Worm (Caenorhabditis elegans) whole organism, late embryonic: ENCODE measurements around the gene klp-4.
A peak's percentile ranks its signal among the peaks of the same experiment; 100 is the strongest.

Experiments
- C38D4.7 ChIP-seq: fragments of 200-800 bp; sonication (Bioruptor generic); optimal IDR thresholded peaks from 2 replicates; lab custom pipeline; 2018; ENCODE audit warnings: mild to moderate bottlenecking, missing genetic modification characterization, moderate library complexity, missing compliant biosample characterization
- K02D7.2 ChIP-seq: sonication (generic microtip); optimal IDR thresholded peaks from 2 replicates; lab custom pipeline; 2017; ENCODE audit warnings: mild to moderate bottlenecking, missing genetic modification characterization, missing compliant biosample characterization
- K09A11.1 ChIP-seq: sonication (generic microtip); optimal IDR thresholded peaks from 2 replicates; lab custom pipeline; 2017; ENCODE audit warnings: antibody characterized with exemption, mild to moderate bottlenecking, missing genetic modification characterization, missing compliant biosample characterization; ENCODE audit not compliant: insufficient read depth
- Y22D7AL.16 ChIP-seq: sonication (generic microtip); optimal IDR thresholded peaks from 2 replicates; lab custom pipeline; 2016; ENCODE audit warnings: missing genetic modification characterization, missing compliant biosample characterization
- ahr-1 ChIP-seq: sonication (generic microtip); optimal IDR thresholded peaks from 2 replicates; lab custom pipeline; 2016; ENCODE audit warnings: missing genetic modification characterization, missing compliant biosample characterization
- ceh-19 ChIP-seq: fragments of 200-800 bp; sonication (Bioruptor generic); optimal IDR thresholded peaks from 2 replicates; lab custom pipeline; 2018; ENCODE audit warnings: mild to moderate bottlenecking, missing genetic modification characterization, missing compliant biosample characterization
- ceh-2 ChIP-seq: sonication (generic microtip); optimal IDR thresholded peaks from 2 replicates; lab custom pipeline; 2016; ENCODE audit warnings: missing genotype, missing genetic modification characterization, missing compliant biosample characterization
- ceh-24 ChIP-seq: sonication (generic microtip); optimal IDR thresholded peaks from 2 replicates; lab custom pipeline; 2016; ENCODE audit warnings: mild to moderate bottlenecking, missing genetic modification characterization, missing compliant biosample characterization
- ceh-30 ChIP-seq: fragments of 150-350 bp; optimal IDR thresholded peaks from 2 replicates; lab custom pipeline; 2014; ENCODE audit warnings: missing biosample characterization, missing genetic modification characterization
- ceh-31 ChIP-seq: sonication (generic microtip); optimal IDR thresholded peaks from 2 replicates; lab custom pipeline; 2016; ENCODE audit warnings: missing genetic modification characterization, missing compliant biosample characterization
- ceh-34 ChIP-seq: sonication (generic microtip); optimal IDR thresholded peaks from 2 replicates; lab custom pipeline; 2016; ENCODE audit warnings: mild to moderate bottlenecking, missing genetic modification characterization, missing compliant biosample characterization
- ceh-45 ChIP-seq: fragments of 200-800 bp; sonication (Bioruptor generic); IDR thresholded peaks from 2 replicates; pipeline ENCODE4 v1.3.6; 2022; ENCODE audit warnings: missing genetic modification reagents, missing genetic modification characterization, missing compliant biosample characterization
- ceh-48 ChIP-seq: sonication (generic microtip); optimal IDR thresholded peaks from 2 replicates; lab custom pipeline; 2016; ENCODE audit warnings: missing genetic modification characterization, inconsistent platforms, missing compliant biosample characterization
- ceh-6 ChIP-seq: fragments of 200-800 bp; sonication (Bioruptor generic); optimal IDR thresholded peaks from 2 replicates; lab custom pipeline; 2018; ENCODE audit warnings: mild to moderate bottlenecking, missing genetic modification characterization, missing compliant biosample characterization
- ceh-9 ChIP-seq: sonication (generic microtip); optimal IDR thresholded peaks from 2 replicates; lab custom pipeline; 2016; ENCODE audit warnings: mild to moderate bottlenecking, missing genetic modification characterization, inconsistent platforms, missing compliant biosample characterization
- che-1 ChIP-seq: sonication (generic microtip); optimal IDR thresholded peaks from 2 replicates; lab custom pipeline; 2016; ENCODE audit warnings: mild to moderate bottlenecking, missing genetic modification characterization, missing compliant biosample characterization
- dmd-4 ChIP-seq: sonication (generic microtip); optimal IDR thresholded peaks from 2 replicates; lab custom pipeline; 2016; ENCODE audit warnings: borderline replicate concordance, missing genetic modification characterization, missing compliant biosample characterization
- dve-1 ChIP-seq: sonication (generic microtip); optimal IDR thresholded peaks from 2 replicates; lab custom pipeline; 2017; ENCODE audit warnings: antibody characterized with exemption, mild to moderate bottlenecking, missing genetic modification characterization, missing compliant biosample characterization
- elt-2 ChIP-seq: sonication (generic microtip); optimal IDR thresholded peaks from 2 replicates; lab custom pipeline; 2016; ENCODE audit warnings: missing genetic modification reagents, missing genetic modification characterization, missing compliant biosample characterization
- elt-4 ChIP-seq: sonication (generic microtip); optimal IDR thresholded peaks from 2 replicates; lab custom pipeline; 2016; ENCODE audit warnings: missing genetic modification characterization, missing compliant biosample characterization
- eyg-1 ChIP-seq: sonication (generic microtip); optimal IDR thresholded peaks from 2 replicates; lab custom pipeline; 2016; ENCODE audit warnings: missing genotype, missing genetic modification characterization, missing compliant biosample characterization
- fax-1 ChIP-seq: sonication (generic microtip); optimal IDR thresholded peaks from 2 replicates; lab custom pipeline; 2016; ENCODE audit warnings: missing genotype, missing genetic modification characterization, missing compliant biosample characterization
- fkh-6 ChIP-seq: sonication (generic microtip); optimal IDR thresholded peaks from 2 replicates; lab custom pipeline; 2016; ENCODE audit warnings: missing genetic modification characterization, missing compliant biosample characterization
- gmeb-2 ChIP-seq: sonication (generic microtip); optimal IDR thresholded peaks from 2 replicates; lab custom pipeline; 2016; ENCODE audit warnings: missing genetic modification characterization, inconsistent platforms, missing compliant biosample characterization
- hlh-15 ChIP-seq: sonication (generic microtip); optimal IDR thresholded peaks from 2 replicates; lab custom pipeline; 2016; ENCODE audit warnings: missing genetic modification characterization, missing compliant biosample characterization
- hlh-30 ChIP-seq: sonication (generic microtip); optimal IDR thresholded peaks from 2 replicates; lab custom pipeline; 2017; ENCODE audit warnings: antibody characterized with exemption, missing genetic modification characterization, missing compliant biosample characterization; ENCODE audit not compliant: insufficient read depth
- hlh-6 ChIP-seq: sonication (generic microtip); optimal IDR thresholded peaks from 2 replicates; lab custom pipeline; 2016; ENCODE audit warnings: missing genotype, missing genetic modification characterization, missing compliant biosample characterization
- hlh-8 ChIP-seq: sonication (generic microtip); optimal IDR thresholded peaks from 2 replicates; lab custom pipeline; 2016; ENCODE audit warnings: missing genotype, missing genetic modification characterization, missing compliant biosample characterization
- lin-11 ChIP-seq: fragments of 200-800 bp; sonication (Bioruptor generic); optimal IDR thresholded peaks from 2 replicates; lab custom pipeline; 2018; ENCODE audit warnings: mild to moderate bottlenecking, missing genetic modification characterization, missing compliant biosample characterization
- madf-2 ChIP-seq: sonication (generic microtip); optimal IDR thresholded peaks from 2 replicates; lab custom pipeline; 2017; ENCODE audit warnings: missing genetic modification characterization, missing compliant biosample characterization
- mec-3 ChIP-seq: sonication (generic microtip); optimal IDR thresholded peaks from 2 replicates; lab custom pipeline; 2016; ENCODE audit warnings: borderline replicate concordance, missing genetic modification characterization, missing compliant biosample characterization
- nhr-11 ChIP-seq: fragments of 150-350 bp; optimal IDR thresholded peaks from 2 replicates; lab custom pipeline; 2014; ENCODE audit warnings: missing biosample characterization, missing genetic modification characterization
- nhr-232 ChIP-seq: sonication (generic microtip); optimal IDR thresholded peaks from 2 replicates; lab custom pipeline; 2016; ENCODE audit warnings: missing genetic modification characterization, missing compliant biosample characterization
- npax-4 ChIP-seq: sonication (generic microtip); optimal IDR thresholded peaks from 2 replicates; lab custom pipeline; 2016; ENCODE audit warnings: missing genetic modification characterization, missing compliant biosample characterization
- odd-2 ChIP-seq: sonication (generic microtip); optimal IDR thresholded peaks from 2 replicates; lab custom pipeline; 2017; ENCODE audit warnings: antibody characterized with exemption, mild to moderate bottlenecking, missing genetic modification characterization, missing compliant biosample characterization
- pag-3 ChIP-seq: sonication (generic microtip); optimal IDR thresholded peaks from 2 replicates; lab custom pipeline; 2016; ENCODE audit warnings: missing compliant biosample characterization, missing genetic modification characterization, borderline replicate concordance
- pax-1 ChIP-seq: fragments of 150-350 bp; optimal IDR thresholded peaks from 2 replicates; lab custom pipeline; 2014; ENCODE audit warnings: missing biosample characterization, missing genetic modification characterization
- pha-4 ChIP-seq: fragments of 150-350 bp; optimal IDR thresholded peaks from 2 replicates; lab custom pipeline; 2018; ENCODE audit warnings: missing biosample characterization, missing genetic modification reagents, missing genetic modification characterization
- pqm-1 ChIP-seq: sonication (generic microtip); optimal IDR thresholded peaks from 2 replicates; lab custom pipeline; 2016; ENCODE audit warnings: missing genetic modification characterization, missing compliant biosample characterization
- ref-2 ChIP-seq: sonication (generic microtip); optimal IDR thresholded peaks from 2 replicates; lab custom pipeline; 2016; ENCODE audit warnings: missing genetic modification characterization, missing compliant biosample characterization
- rnt-1 ChIP-seq: sonication (generic microtip); optimal IDR thresholded peaks from 2 replicates; lab custom pipeline; 2016; ENCODE audit warnings: missing genetic modification characterization, missing compliant biosample characterization
- sox-2 ChIP-seq: fragments of 200-800 bp; sonication (Bioruptor generic); IDR thresholded peaks from 2 replicates; pipeline ENCODE4 v1.3.6; 2022; ENCODE audit warnings: missing genetic modification reagents, missing genetic modification characterization, missing compliant biosample characterization
- tbx-7 ChIP-seq: sonication (generic microtip); optimal IDR thresholded peaks from 2 replicates; lab custom pipeline; 2016; ENCODE audit warnings: missing genotype, missing genetic modification characterization, missing compliant biosample characterization
- unc-3 ChIP-seq, 2 experiments: fragments of 200-800 bp in 1 of 2; sonication (Bioruptor generic) in 1 of 2; sonication (generic microtip) in 1 of 2; conservative IDR thresholded peaks in 1 of 2; optimal IDR thresholded peaks in 1 of 2; 2 replicates each; pipeline versions ENCODE4 v1.3.6 to Lab custom; 2016 to 2022; ENCODE audit warnings: missing compliant biosample characterization in 2 of 2, missing genetic modification characterization in 2 of 2, missing genetic modification reagents in 1 of 2
- unc-42 ChIP-seq: sonication (generic microtip); optimal IDR thresholded peaks from 2 replicates; lab custom pipeline; 2016; ENCODE audit warnings: missing genotype, missing genetic modification characterization, missing compliant biosample characterization
- unc-55 ChIP-seq: sonication (generic microtip); optimal IDR thresholded peaks from 2 replicates; lab custom pipeline; 2017; ENCODE audit warnings: missing biosample characterization, missing genetic modification reagents, missing genetic modification characterization
- unc-86 ChIP-seq: sonication (generic microtip); optimal IDR thresholded peaks from 2 replicates; lab custom pipeline; 2016; ENCODE audit warnings: missing genetic modification characterization, missing compliant biosample characterization
- zip-5 ChIP-seq: sonication (generic microtip); optimal IDR thresholded peaks from 2 replicates; lab custom pipeline; 2016; ENCODE audit warnings: missing genetic modification characterization, missing compliant biosample characterization
- ztf-16 ChIP-seq: sonication (generic microtip); optimal IDR thresholded peaks from 2 replicates; lab custom pipeline; 2017; ENCODE audit warnings: missing genetic modification characterization, missing compliant biosample characterization

klp-4 gene

DNA sequence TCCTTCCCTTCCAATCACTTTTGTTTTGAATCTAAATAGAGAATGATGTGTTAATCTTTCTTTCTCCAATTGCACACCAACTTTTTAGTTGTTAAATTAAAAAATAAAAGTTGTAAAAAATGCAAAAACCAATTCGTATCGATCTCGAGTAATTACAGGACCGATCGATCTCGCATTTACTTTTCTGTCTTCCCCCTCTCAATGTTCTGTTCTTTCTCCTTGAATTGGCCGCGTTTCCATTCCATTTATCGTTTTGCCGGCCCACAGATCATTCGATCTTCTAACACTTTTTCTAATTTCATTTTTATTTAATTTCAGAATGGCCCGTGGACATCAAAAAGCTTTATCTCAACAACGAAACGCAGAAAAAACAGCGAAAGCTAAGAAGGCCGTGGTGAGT lies 43.3 kb downstream of the klp-4 start, which contains the start of gene K10B3.1:
Gene K10B3.1 (plus strand): TSS at position 301 of the 400 bp plus-strand sequence.
- TF ChIP-seq madf-2 (tag; lab: Kevin White, UChicago) (no peak), ceh-6 (GFP tag; lab: Kevin White, UChicago) (no peak), unc-42 (tag; lab: Kevin White, UChicago) (no peak), Y22D7AL.16 (tag; lab: Kevin White, UChicago) (no peak), odd-2 (no peak), fax-1 (no peak), pag-3 (tag; lab: Kevin White, UChicago) (no peak), ahr-1 (tag; lab: Kevin White, UChicago) (no peak), lin-11 (tag; lab: Kevin White, UChicago) (no peak), ceh-34 (tag; lab: Kevin White, UChicago) (no peak), ceh-9 (tag; lab: Kevin White, UChicago) (no peak), K02D7.2 (no peak), sox-2 (GFP tag; lab: Robert Waterston, UW) (no peak), npax-4 (tag; lab: Kevin White, UChicago) (no peak), ceh-2 (tag; lab: Kevin White, UChicago) (no peak), pha-4 (no peak), unc-86 (no peak), nhr-232 (tag; lab: Kevin White, UChicago) (no peak), che-1 (tag; lab: Kevin White, UChicago) (no peak), unc-55 (GFP tag; lab: Kevin White, UChicago) (no peak)

- peak; percentile 30 for TF ChIP-seq dve-1 (tag; lab: Kevin White, UChicago)
- TF ChIP-seq ceh-19 (GFP tag; lab: Kevin White, UChicago), result peak; percentile 84
- peak; percentile 56 for TF ChIP-seq fkh-6 (tag; lab: Kevin White, UChicago)
- peak; percentile 32 for TF ChIP-seq pag-3 (tag; lab: Kevin White, UChicago)
- TF ChIP-seq eyg-1 (tag; lab: Kevin White, UChicago), result peak; percentile 59
- TF ChIP-seq pax-1 (tag; lab: Kevin White, UChicago), result no peak
- no peak for TF ChIP-seq mec-3 (tag; lab: Kevin White, UChicago)
- TF ChIP-seq unc-55 (GFP tag; lab: Kevin White, UChicago), result peak; percentile 95
- TF ChIP-seq ceh-45 (GFP tag; lab: Robert Waterston, UW), result no peak
- TF ChIP-seq ahr-1 (tag; lab: Kevin White, UChicago), result no peak
- peak; percentile 16 for TF ChIP-seq nhr-232 (tag; lab: Kevin White, UChicago)
- peak; percentile 92 for TF ChIP-seq ref-2 (tag; lab: Kevin White, UChicago)
- TF ChIP-seq hlh-30 (tag; lab: Kevin White, UChicago), result peak; percentile 84
- peak; percentile 55 for TF ChIP-seq che-1 (tag; lab: Kevin White, UChicago)
- peak; percentile 46 for TF ChIP-seq tbx-7
- TF ChIP-seq pqm-1, result peak; percentile 51
- TF ChIP-seq K02D7.2, result no peak
- TF ChIP-seq nhr-11 (tag; lab: Kevin White, UChicago), result no peak
- peak; percentile 80 for TF ChIP-seq hlh-6 (tag; lab: Kevin White, UChicago)
- no peak for TF ChIP-seq C38D4.7 (GFP tag; lab: Kevin White, UChicago)
- peak; percentile 16; the same call in 1 of the 2 replicates for TF ChIP-seq sox-2 (GFP tag; lab: Robert Waterston, UW)
- TF ChIP-seq zip-5 (tag; lab: Kevin White, UChicago), result no peak
- no peak for TF ChIP-seq elt-4 (tag; lab: Kevin White, UChicago)
- peak; percentile 56 for TF ChIP-seq hlh-8 (tag; lab: Kevin White, UChicago)
- peak; percentile 55 for TF ChIP-seq elt-2 (tag; lab: Kevin White, UChicago)
- TF ChIP-seq ceh-30 (tag; lab: Kevin White, UChicago), result no peak
- no peak for TF ChIP-seq lin-11 (tag; lab: Kevin White, UChicago)
- TF ChIP-seq unc-3 (GFP tag; conservative IDR thresholded peaks at IDR 0.05; lab: Robert Waterston, UW), result no peak; the same call in 1 of the 2 replicates
- peak; percentile 43 for TF ChIP-seq unc-3 (tag; optimal IDR thresholded peaks at IDR 0.05; lab: Kevin White, UChicago)
- peak; percentile 88 for TF ChIP-seq rnt-1 (tag; lab: Kevin White, UChicago)
- TF ChIP-seq ceh-48 (tag; lab: Kevin White, UChicago), result peak; percentile 65
- no peak for TF ChIP-seq ceh-24 (tag; lab: Kevin White, UChicago)
- no peak for TF ChIP-seq hlh-15
- TF ChIP-seq ztf-16, result peak; percentile 33
- peak; percentile 77 for TF ChIP-seq dmd-4 (tag; lab: Kevin White, UChicago)
- peak; percentile 44 for TF ChIP-seq K09A11.1 (tag; lab: Kevin White, UChicago)
- peak; percentile 99 for TF ChIP-seq ceh-31 (tag; lab: Kevin White, UChicago)
- no peak for TF ChIP-seq npax-4 (tag; lab: Kevin White, UChicago)
- TF ChIP-seq gmeb-2 (tag; lab: Kevin White, UChicago), result peak; percentile 17
These were observed 50.8 kb downstream of the klp-4 start for ce11 chrX:3127626-3128142.
